Fruit fly (Drosophila melanogaster) whole organism, pupa: ENCODE results near the gene mRpS33.

Experiments used
- CG13204 ChIP-seq: fragments of 200-800 bp; sonication (Bioruptor generic); optimal IDR thresholded peaks from 2 replicates; lab custom pipeline; 2018; ENCODE audit warnings: missing biosample characterization, mild to moderate bottlenecking, missing genetic modification characterization, moderate library complexity
- CG34367 ChIP-seq: fragments of 200-800 bp; sonication (Bioruptor generic); optimal IDR thresholded peaks from 2 replicates; lab custom pipeline; 2018; ENCODE audit warnings: missing biosample characterization, mild to moderate bottlenecking, missing genetic modification characterization
- CG4496 ChIP-seq: fragments of 200-800 bp; sonication (Bioruptor generic); IDR thresholded peaks from 3 replicates; pipeline ENCODE4 v1.3.6; 2022; ENCODE audit warnings: missing biosample characterization, missing genetic modification characterization
- CG8159 ChIP-seq: fragments of 200-800 bp; sonication (Bioruptor generic); optimal IDR thresholded peaks from 3 replicates; lab custom pipeline; 2018; ENCODE audit warnings: missing biosample characterization, mild to moderate bottlenecking, missing genetic modification characterization, moderate library complexity
- D1 ChIP-seq: fragments of 200-800 bp; sonication (Bioruptor generic); optimal IDR thresholded peaks from 2 replicates; lab custom pipeline; 2018; ENCODE audit warnings: missing biosample characterization, mild to moderate bottlenecking, missing genetic modification characterization, moderate library complexity
- EcR ChIP-seq: fragments of 200-800 bp; sonication (Bioruptor generic); optimal IDR thresholded peaks from 3 replicates; lab custom pipeline; 2019; ENCODE audit warnings: missing biosample characterization, missing genetic modification characterization, mild to moderate bottlenecking, moderate library complexity, missing genetic modification reagents
- Snoo ChIP-seq: fragments of 200-800 bp; sonication (Bioruptor generic); optimal IDR thresholded peaks from 3 replicates; lab custom pipeline; 2017; ENCODE audit warnings: missing biosample characterization, mild to moderate bottlenecking, missing genetic modification characterization, inconsistent platforms
- fd96Ca ChIP-seq: fragments of 200-800 bp; sonication (Bioruptor generic); IDR thresholded peaks from 3 replicates; pipeline ENCODE4 v1.3.6; 2022; ENCODE audit warnings: missing biosample characterization, missing genetic modification characterization
- gl ChIP-seq: fragments of 200-800 bp; sonication (Bioruptor generic); optimal IDR thresholded peaks from 2 replicates; lab custom pipeline; 2018; ENCODE audit warnings: missing biosample characterization, mild to moderate bottlenecking, missing genetic modification characterization
- rn ChIP-seq: fragments of 200-800 bp; sonication (Bioruptor generic); IDR thresholded peaks from 2 replicates; pipeline ENCODE4 v1.3.6; 2022; ENCODE audit warnings: missing biosample characterization, missing genetic modification characterization

DNA sequence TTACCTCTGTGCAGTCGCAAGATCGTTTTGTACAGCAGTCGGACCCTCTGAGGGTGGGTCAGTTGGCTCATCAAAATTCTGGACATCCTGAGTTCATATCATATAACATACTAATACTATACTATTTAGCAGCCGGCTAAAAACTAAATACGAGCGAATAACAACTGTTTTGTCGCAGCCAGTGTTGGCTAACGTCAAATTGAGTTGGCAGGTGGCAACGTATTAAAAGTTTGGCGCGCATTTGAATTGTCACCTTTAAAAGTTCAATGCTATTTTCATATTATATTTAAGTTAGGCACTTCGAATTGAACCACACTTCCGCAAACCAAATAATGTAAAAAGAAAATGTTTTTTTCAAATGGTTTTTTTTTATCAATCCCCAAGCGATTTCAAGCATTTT, 45.9 kb upstream of the mRpS33 start, which contains the start of gene Sdhaf3:
- TF ChIP-seq CG4496 (GFP tag; lab: Robert Waterston, UW), result no peak
- no peak for TF ChIP-seq CG13204 (GFP tag; lab: Kevin White, UChicago)
- TF ChIP-seq Snoo (tag; lab: Kevin White, UChicago), result no peak
- no peak for TF ChIP-seq CG8159
- no peak for TF ChIP-seq CG34367
- TF ChIP-seq gl (tag; lab: Kevin White, UChicago), result no peak
- no peak for TF ChIP-seq EcR (GFP tag; lab: Kevin White, UChicago)
- no peak for TF ChIP-seq rn
- TF ChIP-seq D1 (tag; lab: Kevin White, UChicago), result no peak
- TF ChIP-seq fd96Ca (GFP tag; lab: Robert Waterston, UW), result no peak
